Fruit fly (Drosophila melanogaster) whole organism, embryonic: ENCODE data around the gene NimC2.

Experiments
- Asciz ChIP-seq: fragments of 200-800 bp; sonication (Bioruptor generic); optimal IDR thresholded peaks from 2 replicates; lab custom pipeline; 2017; ENCODE audit warnings: missing biosample characterization, mild to moderate bottlenecking, missing genetic modification characterization, missing genetic modification reagents
- Atf3 ChIP-seq: fragments of 200-800 bp; sonication (Bioruptor generic); optimal IDR thresholded peaks from 3 replicates; lab custom pipeline; 2016; ENCODE audit warnings: missing biosample characterization, missing genetic modification characterization
- CG10959 ChIP-seq: fragments of 200-800 bp; sonication (Bioruptor generic); IDR thresholded peaks from 2 replicates; pipeline ENCODE4 v1.3.6; 2022; ENCODE audit warnings: missing biosample characterization, missing genetic modification characterization
- CG12104 ChIP-seq: fragments of 200-800 bp; sonication (Bioruptor generic); optimal IDR thresholded peaks from 3 replicates; lab custom pipeline; 2016; ENCODE audit warnings: missing biosample characterization, missing genetic modification characterization
- CG12219 ChIP-seq: fragments of 200-800 bp; sonication (Bioruptor generic); optimal IDR thresholded peaks from 3 replicates; lab custom pipeline; 2018; ENCODE audit warnings: missing biosample characterization, mild to moderate bottlenecking, missing genetic modification characterization
- CG1233 ChIP-seq: fragments of 200-800 bp; sonication (Bioruptor generic); optimal IDR thresholded peaks from 4 replicates; lab custom pipeline; 2018; ENCODE audit warnings: missing biosample characterization, mild to moderate bottlenecking, missing genetic modification characterization
- CG12391 ChIP-seq: fragments of 200-800 bp; sonication (Bioruptor generic); optimal IDR thresholded peaks from 3 replicates; lab custom pipeline; 2018; ENCODE audit warnings: missing biosample characterization, mild to moderate bottlenecking, missing genetic modification characterization, moderate library complexity
- CG12659 ChIP-seq: fragments of 200-800 bp; sonication (Bioruptor generic); optimal IDR thresholded peaks from 3 replicates; lab custom pipeline; 2017; ENCODE audit warnings: mild to moderate bottlenecking, missing biosample characterization, missing genetic modification reagents, missing genetic modification characterization
- CG12744 ChIP-seq: fragments of 200-800 bp; sonication (Bioruptor generic); optimal IDR thresholded peaks from 2 replicates; lab custom pipeline; 2016; ENCODE audit warnings: missing biosample characterization, missing genetic modification characterization
- CG12942 ChIP-seq: fragments of 200-800 bp; sonication (Bioruptor generic); optimal IDR thresholded peaks from 3 replicates; lab custom pipeline; 2016; ENCODE audit warnings: missing biosample characterization, missing genetic modification characterization
- CG1602 ChIP-seq: fragments of 200-800 bp; sonication (Bioruptor generic); optimal IDR thresholded peaks from 3 replicates; lab custom pipeline; 2016; ENCODE audit warnings: missing biosample characterization, missing genetic modification characterization
- CG16863 ChIP-seq: fragments of 200-800 bp; sonication (Bioruptor generic); optimal IDR thresholded peaks from 3 replicates; lab custom pipeline; 2016; ENCODE audit warnings: missing biosample characterization, missing genetic modification characterization
- CG17802 ChIP-seq: fragments of 200-800 bp; sonication (Bioruptor generic); optimal IDR thresholded peaks from 2 replicates; lab custom pipeline; 2018; ENCODE audit warnings: missing biosample characterization, mild to moderate bottlenecking, missing genetic modification characterization, moderate library complexity
- CG18599 ChIP-seq: fragments of 200-800 bp; sonication (Bioruptor generic); optimal IDR thresholded peaks from 3 replicates; lab custom pipeline; 2017; ENCODE audit warnings: missing biosample characterization, missing genetic modification characterization, mild to moderate bottlenecking, moderate library complexity, missing genetic modification reagents
- CG2678 ChIP-seq: fragments of 200-800 bp; sonication (Bioruptor generic); optimal IDR thresholded peaks from 3 replicates; lab custom pipeline; 2019; ENCODE audit warnings: missing biosample characterization, mild to moderate bottlenecking, missing genetic modification characterization, moderate library complexity
- CG2875 ChIP-seq: fragments of 200-800 bp; sonication (Bioruptor generic); optimal IDR thresholded peaks from 2 replicates; lab custom pipeline; 2017; ENCODE audit warnings: missing biosample characterization, mild to moderate bottlenecking, missing genetic modification characterization, missing genetic modification reagents
- CG31388 ChIP-seq: fragments of 200-800 bp; sonication (Bioruptor generic); optimal IDR thresholded peaks from 2 replicates; lab custom pipeline; 2016; ENCODE audit warnings: missing biosample characterization, missing genetic modification characterization
- CG33557 ChIP-seq: fragments of 200-800 bp; sonication (Bioruptor generic); optimal IDR thresholded peaks from 2 replicates; lab custom pipeline; 2019; ENCODE audit warnings: missing biosample characterization, mild to moderate bottlenecking, missing genetic modification characterization, moderate library complexity
- CG34376 ChIP-seq: fragments of 200-800 bp; sonication (Bioruptor generic); optimal IDR thresholded peaks from 2 replicates; lab custom pipeline; 2018; ENCODE audit warnings: missing biosample characterization, mild to moderate bottlenecking, missing genetic modification characterization
- CG3726 ChIP-seq: fragments of 200-800 bp; sonication (Bioruptor generic); IDR thresholded peaks from 3 replicates; pipeline ENCODE4, ENCODE4 v1.3.6; 2022; ENCODE audit warnings: missing biosample characterization, missing genetic modification characterization
- CG4282 ChIP-seq: fragments of 200-800 bp; sonication (Bioruptor generic); optimal IDR thresholded peaks from 2 replicates; lab custom pipeline; 2016; ENCODE audit warnings: missing biosample characterization, missing genetic modification characterization
- CG4617 ChIP-seq: fragments of 200-800 bp; sonication (Bioruptor generic); optimal IDR thresholded peaks from 3 replicates; lab custom pipeline; 2016; ENCODE audit warnings: missing biosample characterization, missing genetic modification characterization, borderline replicate concordance
- CG7372 ChIP-seq: fragments of 200-800 bp; sonication (Bioruptor generic); IDR thresholded peaks from 2 replicates; pipeline ENCODE4 v1.3.6; 2022; ENCODE audit warnings: missing biosample characterization, missing genetic modification characterization
- CG7745 ChIP-seq: fragments of 200-800 bp; sonication (Bioruptor generic); optimal IDR thresholded peaks from 2 replicates; lab custom pipeline; 2018; ENCODE audit warnings: missing biosample characterization, mild to moderate bottlenecking, missing genetic modification characterization, moderate library complexity
- Chrac-16 ChIP-seq: fragments of 200-800 bp; sonication (Bioruptor generic); optimal IDR thresholded peaks from 3 replicates; lab custom pipeline; 2016; ENCODE audit warnings: missing biosample characterization, missing genetic modification characterization
- Ets65A ChIP-seq: fragments of 200-800 bp; sonication (Bioruptor generic); peaks from one replicate; lab custom pipeline; 2016; ENCODE audit warnings: missing biosample characterization, missing genetic modification characterization
- Gsc ChIP-seq: fragments of 200-800 bp; sonication (Bioruptor generic); IDR thresholded peaks from 2 replicates; pipeline ENCODE4 v1.3.6; 2022; ENCODE audit warnings: missing biosample characterization, missing genetic modification characterization
- HHEX ChIP-seq: fragments of 200-800 bp; sonication (Bioruptor generic); optimal IDR thresholded peaks from 3 replicates; lab custom pipeline; 2017; ENCODE audit warnings: missing biosample characterization, mild to moderate bottlenecking, missing genetic modification characterization, missing genetic modification reagents
- HLH54F ChIP-seq: fragments of 200-800 bp; sonication (Bioruptor generic); optimal IDR thresholded peaks from 3 replicates; lab custom pipeline; 2016; ENCODE audit warnings: missing biosample characterization, missing genetic modification characterization
- Hmr ChIP-seq: fragments of 200-800 bp; sonication (Bioruptor generic); optimal IDR thresholded peaks from 3 replicates; lab custom pipeline; 2017; ENCODE audit warnings: mild to moderate bottlenecking, missing biosample characterization, missing genetic modification reagents, missing genetic modification characterization
- NC2β ChIP-seq: fragments of 200-800 bp; sonication (Bioruptor generic); optimal IDR thresholded peaks from 2 replicates; lab custom pipeline; 2016; ENCODE audit warnings: missing biosample characterization, missing genetic modification characterization
- Opbp ChIP-seq: fragments of 200-800 bp; sonication (Bioruptor generic); IDR thresholded peaks from 3 replicates; pipeline ENCODE4 v1.3.6; 2022; ENCODE audit warnings: missing biosample characterization, missing genetic modification characterization; ENCODE audit not compliant: partially characterized antibody
- YL-1 ChIP-seq: fragments of 200-800 bp; sonication (Bioruptor generic); optimal IDR thresholded peaks from 3 replicates; lab custom pipeline; 2017; ENCODE audit warnings: missing biosample characterization, mild to moderate bottlenecking, missing genetic modification characterization
- ara ChIP-seq: fragments of 200-800 bp; sonication (Bioruptor generic); IDR thresholded peaks from 2 replicates; pipeline ENCODE4 v1.3.6; 2022; ENCODE audit warnings: missing biosample characterization, missing genetic modification characterization
- az2 ChIP-seq: fragments of 200-800 bp; sonication (Bioruptor generic); optimal IDR thresholded peaks from 3 replicates; lab custom pipeline; 2016; ENCODE audit warnings: missing biosample characterization, missing genetic modification characterization
- bbx ChIP-seq: fragments of 200-800 bp; sonication (Bioruptor generic); IDR thresholded peaks from 2 replicates; pipeline ENCODE4 v1.3.6; 2022; ENCODE audit warnings: missing biosample characterization, missing genetic modification characterization; ENCODE audit not compliant: partially characterized antibody
- bigmax ChIP-seq: fragments of 200-800 bp; sonication (Bioruptor generic); optimal IDR thresholded peaks from 2 replicates; lab custom pipeline; 2018; ENCODE audit warnings: missing biosample characterization, mild to moderate bottlenecking, missing genetic modification characterization
- cad ChIP-seq: fragments of >200 bp; optimal IDR thresholded peaks from 2 replicates; lab custom pipeline; 2017; ENCODE audit warnings: missing biosample characterization, missing genetic modification characterization
- crol ChIP-seq: fragments of 200-800 bp; sonication (Bioruptor generic); IDR thresholded peaks from 2 replicates; pipeline ENCODE4 v1.3.6; 2022; ENCODE audit warnings: missing biosample characterization, missing genetic modification characterization
- dati ChIP-seq: fragments of 200-800 bp; sonication (Bioruptor generic); IDR thresholded peaks from 2 replicates; pipeline ENCODE4 v1.3.6; 2022; ENCODE audit warnings: missing biosample characterization, missing genetic modification characterization
- dimm ChIP-seq: fragments of 200-800 bp; sonication (Bioruptor generic); IDR thresholded peaks from 2 replicates; pipeline ENCODE4 v1.3.6; 2022; ENCODE audit warnings: missing biosample characterization, missing genetic modification characterization
- ham ChIP-seq: fragments of 200-800 bp; sonication (Bioruptor generic); IDR thresholded peaks from 2 replicates; pipeline ENCODE4 v1.3.6; 2022; ENCODE audit warnings: missing biosample characterization, missing genetic modification characterization
- insv ChIP-seq, 2 experiments: fragments of 200-800 bp; sonication (Bioruptor generic); optimal IDR thresholded peaks; 3 replicates each; lab custom pipeline; 2016 to 2018; ENCODE audit warnings: missing biosample characterization in 2 of 2, missing genetic modification characterization in 2 of 2
- klu ChIP-seq: fragments of 200-800 bp; sonication (Bioruptor generic); IDR thresholded peaks from 2 replicates; pipeline ENCODE4 v1.3.6; 2022; ENCODE audit warnings: missing biosample characterization, missing genetic modification characterization
- otp ChIP-seq: fragments of 200-800 bp; sonication (Bioruptor generic); IDR thresholded peaks from 3 replicates; pipeline ENCODE4, ENCODE4 v1.3.6; 2022; ENCODE audit warnings: missing biosample characterization, missing genetic modification characterization
- pan ChIP-seq, 4 experiments: fragments of >200 bp in 3 of 4; fragments of 200-800 bp in 1 of 4; sonication (Bioruptor generic) in 1 of 4; optimal IDR thresholded peaks in 3 of 4; IDR thresholded peaks in 1 of 4; 2 replicates each; pipeline versions ENCODE4 v1.3.6 to Lab custom; 2017 to 2022; ENCODE audit warnings: missing biosample characterization in 2 of 4, missing genetic modification characterization in 2 of 4, mixed read lengths in 1 of 4
- so ChIP-seq: fragments of 200-800 bp; sonication (Bioruptor generic); IDR thresholded peaks from 3 replicates; pipeline ENCODE4 v1.3.6; 2022; ENCODE audit warnings: missing biosample characterization, missing genetic modification characterization
- tll ChIP-seq, 2 experiments: fragments of 200-800 bp in 1 of 2; fragments of >200 bp in 1 of 2; sonication (Bioruptor generic) in 1 of 2; optimal IDR thresholded peaks; 2 replicates each; lab custom pipeline; 2017 to 2019; ENCODE audit warnings: missing biosample characterization in 2 of 2, missing genetic modification characterization in 2 of 2, mild to moderate bottlenecking in 1 of 2, moderate library complexity in 1 of 2

The NimC2 gene

dm6 chr2L:14024051-14024745 is 44.3 kb downstream of the NimC2 start (continued):
- TF ChIP-seq CG1602 (GFP tag; lab: Kevin White, UChicago): peak; percentile 99
- TF ChIP-seq CG10959 (GFP tag; lab: Robert Waterston, UW): peak; percentile 98; the same call in 1 of the 2 replicates
- TF ChIP-seq CG17802 (tag; lab: Kevin White, UChicago): peak; percentile 94
- TF ChIP-seq CG2678: peak; percentile 100
- peak; percentile 100 for TF ChIP-seq HHEX (GFP tag; lab: Kevin White, UChicago)
- peak; percentile 88 for TF ChIP-seq Chrac-16 (GFP tag; lab: Kevin White, UChicago)
- TF ChIP-seq CG2875 (GFP tag; lab: Kevin White, UChicago): peak; percentile 100
- TF ChIP-seq HLH54F (GFP tag; lab: Kevin White, UChicago): peak; percentile 96
- peak; percentile 98 for TF ChIP-seq CG31388 (GFP tag; lab: Kevin White, UChicago)
- peak; percentile 84; the same call in 1 of the 2 replicates for TF ChIP-seq ham (GFP tag; lab: Robert Waterston, UW)
- TF ChIP-seq Hmr (GFP tag; lab: Kevin White, UChicago): peak; percentile 100
- TF ChIP-seq CG12942 (GFP tag; lab: Kevin White, UChicago): peak; percentile 100
- TF ChIP-seq Ets65A (GFP tag; lab: Kevin White, UChicago): peak; percentile 96
- peak; percentile 93 for TF ChIP-seq klu (GFP tag; lab: Robert Waterston, UW)
- TF ChIP-seq ara (GFP tag; lab: Robert Waterston, UW): peak; percentile 100
- peak; percentile 99 for TF ChIP-seq CG12744 (GFP tag; lab: Kevin White, UChicago)
- TF ChIP-seq pan (optimal IDR thresholded peaks at IDR 0.05; lab: Kevin White, UChicago): no peak
- peak in 1 of 2 experiments; percentile 98 for TF ChIP-seq pan (GFP tag; optimal IDR thresholded peaks at IDR 0.05 in 1 of 2, IDR thresholded peaks at IDR 0.05 in 1 of 2)
- peak; percentile 93 for TF ChIP-seq bigmax (GFP tag; lab: Kevin White, UChicago)
- peak; percentile 97 for TF ChIP-seq CG12391 (tag; lab: Kevin White, UChicago)
- TF ChIP-seq otp (GFP tag; lab: Robert Waterston, UW): peak; percentile 100
- TF ChIP-seq CG1233 (GFP tag; lab: Kevin White, UChicago): peak; percentile 100
- peak; percentile 99 for TF ChIP-seq CG16863 (GFP tag; lab: Kevin White, UChicago)
- TF ChIP-seq CG7372 (GFP tag; lab: Robert Waterston, UW): peak; percentile 96
- TF ChIP-seq cad (GFP tag; lab: Kevin White, UChicago): no peak
- TF ChIP-seq az2: peak; percentile 90
- TF ChIP-seq CG3726 (GFP tag; lab: Robert Waterston, UW): peak; percentile 99
- TF ChIP-seq CG7745 (tag; lab: Kevin White, UChicago): peak; percentile 99
- TF ChIP-seq CG18599 (GFP tag; lab: Kevin White, UChicago): peak; percentile 100
- TF ChIP-seq CG12659 (GFP tag; lab: Kevin White, UChicago): peak; percentile 100
- peak; percentile 100 for TF ChIP-seq Asciz (GFP tag; lab: Kevin White, UChicago)
- peak; percentile 97 for TF ChIP-seq dati (GFP tag; lab: Robert Waterston, UW)
- peak; percentile 99 for TF ChIP-seq so
- TF ChIP-seq tll (GFP tag; optimal IDR thresholded peaks at IDR 0.05; lab: Kevin White, UChicago): peak in 1 of 2 experiments; percentile 89
- TF ChIP-seq insv (GFP tag; optimal IDR thresholded peaks at IDR 0.05; lab: Kevin White, UChicago): peak; percentile 77 to 90
- peak; percentile 95 for TF ChIP-seq dimm (GFP tag; lab: Robert Waterston, UW)
- peak; percentile 60; the same call in 1 of the 2 replicates for TF ChIP-seq Gsc
- peak; percentile 99 for TF ChIP-seq Atf3 (GFP tag; lab: Kevin White, UChicago)
- peak; percentile 100 for TF ChIP-seq CG33557 (GFP tag; lab: Kevin White, UChicago)
- no peak for TF ChIP-seq bbx (GFP tag; lab: Robert Waterston, UW)
- TF ChIP-seq YL-1: peak; percentile 100
- TF ChIP-seq CG12219: peak; percentile 99
- peak; percentile 99 for TF ChIP-seq CG34376 (GFP tag; lab: Kevin White, UChicago)
- TF ChIP-seq CG4617: peak; percentile 99
- TF ChIP-seq NC2β: peak; percentile 100
- TF ChIP-seq CG12104: peak; percentile 100
- no peak for TF ChIP-seq Opbp (GFP tag; lab: Robert Waterston, UW)
- TF ChIP-seq crol (GFP tag; lab: Robert Waterston, UW): peak; percentile 99
- peak; percentile 98 for TF ChIP-seq CG4282 (GFP tag; lab: Kevin White, UChicago)
